Fruit fly (Drosophila melanogaster): ENCODE data around the gene CG16758.

dm6 chr3L:2467424-2467838, 36.0 kb downstream of the CG16758 start:
- TF ChIP-seq Dfd (GFP tag; optimal IDR thresholded peaks at IDR 0.05) (no peak), jim (GFP tag; optimal IDR thresholded peaks at IDR 0.05) (no peak), lola (GFP tag; optimal IDR thresholded peaks at IDR 0.05) (no peak), Abd-B (GFP tag; optimal IDR thresholded peaks at IDR 0.05) (no peak)

Measured in whole organism, wandering third instar larva.